Worm (Caenorhabditis elegans): ENCODE measurements around the gene msd-2.

DNA sequence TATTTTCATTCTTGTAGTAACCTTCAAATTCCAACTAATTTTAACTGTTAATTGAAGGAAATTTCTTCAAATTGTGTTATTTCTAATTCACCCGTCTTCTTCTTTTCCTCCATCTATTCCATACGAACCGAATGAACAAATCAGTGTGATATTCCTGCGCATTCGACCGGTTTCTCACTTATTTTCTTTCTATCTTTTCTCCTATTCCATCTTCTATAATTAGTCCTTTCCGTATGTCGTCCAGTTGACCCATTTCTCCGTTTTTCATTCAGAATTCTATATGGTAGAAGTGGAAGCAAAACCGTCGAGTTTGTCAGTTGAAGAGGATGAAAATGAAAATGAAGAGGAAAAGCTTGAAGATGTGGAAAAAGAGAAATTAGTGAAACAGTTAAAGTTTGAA, 19.3 kb upstream of the msd-2 start, which contains the start of gene magu-4:
- TF ChIP-seq nhr-179 (tag; optimal IDR thresholded peaks at IDR 0.05) (no peak), ztf-18 (tag; optimal IDR thresholded peaks at IDR 0.05) (no peak), lin-26 (GFP tag; IDR thresholded peaks at IDR 0.05) (no peak), snpc-4 (GFP tag; optimal IDR thresholded peaks at IDR 0.05) (no peak), snpc-4 (tag; optimal IDR thresholded peaks at IDR 0.05) (no peak), nhr-90 (tag; optimal IDR thresholded peaks at IDR 0.05) (no peak), let-607 (tag; optimal IDR thresholded peaks at IDR 0.05) (no peak), ztf-28 (GFP tag; IDR thresholded peaks at IDR 0.05) (no peak), mes-4 (tag; optimal IDR thresholded peaks at IDR 0.05) (no peak), efl-1 (GFP tag; optimal IDR thresholded peaks at IDR 0.05) (no peak), mxl-1 (tag; optimal IDR thresholded peaks at IDR 0.05) (no peak), C17E4.6 (GFP tag; IDR thresholded peaks at IDR 0.05) (no peak), somi-1 (GFP tag; optimal IDR thresholded peaks at IDR 0.05) (no peak), tlf-1 (GFP tag; optimal IDR thresholded peaks at IDR 0.05) (no peak)

Measured in whole organism, young adult.